ENCODE assay signal across 5 fruit fly cellular contexts in the genomic region with DNA sequence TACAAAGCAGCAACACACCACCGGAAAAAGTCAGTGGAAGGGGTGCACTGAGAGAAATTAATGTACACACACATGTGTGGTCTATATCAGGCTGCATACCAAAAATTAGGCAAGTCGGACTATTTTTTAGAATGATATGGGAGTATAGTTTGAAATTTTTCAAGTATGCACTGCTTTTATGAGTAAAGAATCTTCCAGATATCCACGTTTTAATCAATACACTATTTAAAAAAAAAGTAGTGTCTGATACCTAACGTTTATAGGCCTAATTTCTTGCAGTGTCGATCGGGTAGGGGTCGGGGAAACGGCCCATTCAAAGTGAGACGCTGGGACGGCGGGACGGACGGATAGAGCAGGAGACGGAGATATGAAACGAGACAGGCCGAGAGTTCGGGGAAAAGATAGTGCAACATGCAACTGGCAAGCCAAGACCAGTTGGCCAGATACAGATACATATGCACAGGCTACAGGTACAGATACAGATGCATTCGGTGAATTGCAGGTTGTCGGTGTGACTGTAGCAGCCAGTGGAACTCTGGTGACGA.
TF ChIP-seq lines count a peak whose summit lies in the region.

No protein-coding gene starts in this region.

- peak; percentile 44 for TF ChIP-seq CTCF in whole organism, embryonic (GFP tag; optimal IDR thresholded peaks at IDR 0.05; lab: Kevin White, UChicago)

TF ChIP-seq in whole organism, adult, 20 proteins besides CTCF, POLR2A, EP300 and RAD21:
- TF ChIP-seq CG1620 (GFP tag; optimal IDR thresholded peaks at IDR 0.05; lab: Kevin White, UChicago) (no peak), tj (GFP tag; optimal IDR thresholded peaks at IDR 0.05; lab: Kevin White, UChicago) (peak; percentile 3), Crg-1 (GFP tag; optimal IDR thresholded peaks at IDR 0.05; lab: Kevin White, UChicago) (no peak), Hr96 (GFP tag; optimal IDR thresholded peaks at IDR 0.05; lab: Kevin White, UChicago) (peak; percentile 43), cnc (optimal IDR thresholded peaks at IDR 0.05; lab: Kevin White, UChicago) (no peak), CG7101 (tag; optimal IDR thresholded peaks at IDR 0.05; lab: Kevin White, UChicago) (peak; percentile 4), CG33017 (tag; optimal IDR thresholded peaks at IDR 0.05; lab: Kevin White, UChicago) (no peak), pad (GFP tag; optimal IDR thresholded peaks at IDR 0.05; lab: Kevin White, UChicago) (peak; percentile 12), bab1 (GFP tag; optimal IDR thresholded peaks at IDR 0.05; lab: Kevin White, UChicago) (peak; percentile 2)

TF ChIP-seq in whole organism, embryonic, 481 proteins besides CTCF, POLR2A, EP300 and RAD21 (continues in another document):
- TF ChIP-seq CG7963 (GFP tag; IDR thresholded peaks at IDR 0.05; lab: Robert Waterston, UW; ENCODE audit: partially characterized antibody) (no peak), CG7786 (GFP tag; optimal IDR thresholded peaks at IDR 0.05; lab: Kevin White, UChicago) (peak; percentile 91), Lim3 (GFP tag; IDR thresholded peaks at IDR 0.05; lab: Robert Waterston, UW) (0 out of 2 replicates have a peak, but pooled peaks have one; percentile 56), CG1832 (GFP tag; optimal IDR thresholded peaks at IDR 0.05; lab: Kevin White, UChicago) (no peak), CG11560 (tag; IDR thresholded peaks at IDR 0.05; lab: Robert Waterston, UW) (peak; percentile 68; the same call in 2 of the 3 replicates), dmrt99B (tag; optimal IDR thresholded peaks at IDR 0.05; lab: Kevin White, UChicago) (peak; percentile 97), pzg (GFP tag; optimal IDR thresholded peaks at IDR 0.05; lab: Kevin White, UChicago) (no peak), ERR (GFP tag; optimal IDR thresholded peaks at IDR 0.05; lab: Kevin White, UChicago) (peak; percentile 80), CG13894 (tag; optimal IDR thresholded peaks at IDR 0.05; lab: Kevin White, UChicago) (no peak), CG1647 (GFP tag; optimal IDR thresholded peaks at IDR 0.05; lab: Kevin White, UChicago) (peak; percentile 80), CG34224 (GFP tag; IDR thresholded peaks at IDR 0.05; lab: Robert Waterston, UW; ENCODE audit: partially characterized antibody) (no peak), Kr (GFP tag; optimal IDR thresholded peaks at IDR 0.05; lab: Kevin White, UChicago) (peak; percentile 96), repo (GFP tag; optimal IDR thresholded peaks at IDR 0.05; lab: Kevin White, UChicago) (peak; percentile 93), crol (GFP tag; IDR thresholded peaks at IDR 0.05; lab: Robert Waterston, UW) (peak; percentile 60), kni (GFP tag; optimal IDR thresholded peaks at IDR 0.05; lab: Kevin White, UChicago) (peak; percentile 93), grau (tag; optimal IDR thresholded peaks at IDR 0.05; lab: Kevin White, UChicago) (peak; percentile 91), CG16813 (GFP tag; IDR thresholded peaks at IDR 0.05; lab: Robert Waterston, UW; ENCODE audit: partially characterized antibody) (no peak), unpg (GFP tag; optimal IDR thresholded peaks at IDR 0.05; lab: Kevin White, UChicago) (peak; percentile 92)

TF ChIP-seq in whole organism, prepupa, 60 proteins besides CTCF, POLR2A, EP300 and RAD21 (continues in another document):
- TF ChIP-seq CG34406 (GFP tag; optimal IDR thresholded peaks at IDR 0.05; lab: Kevin White, UChicago) (peak; percentile 81), acj6 (GFP tag; optimal IDR thresholded peaks at IDR 0.05; lab: Kevin White, UChicago) (peak; percentile 90), CG6163 (GFP tag; IDR thresholded peaks at IDR 0.05; lab: Robert Waterston, UW) (peak; percentile 87), Lpt (GFP tag; optimal IDR thresholded peaks at IDR 0.05; lab: Kevin White, UChicago) (peak; percentile 92), CG8632 (GFP tag; optimal IDR thresholded peaks at IDR 0.05; lab: Kevin White, UChicago) (peak; percentile 82), Ets21C (GFP tag; optimal IDR thresholded peaks at IDR 0.05; lab: Kevin White, UChicago) (no peak), CG4318 (GFP tag; optimal IDR thresholded peaks at IDR 0.05; lab: Kevin White, UChicago) (peak; percentile 93), CG9139 (GFP tag; optimal IDR thresholded peaks at IDR 0.05; lab: Kevin White, UChicago) (peak; percentile 87), CG15336 (GFP tag; IDR thresholded peaks at IDR 0.05; lab: Robert Waterston, UW) (peak; percentile 93), ss (GFP tag; optimal IDR thresholded peaks at IDR 0.05; lab: Kevin White, UChicago) (peak; percentile 93 to 94), Hr38 (GFP tag; optimal IDR thresholded peaks at IDR 0.05; lab: Kevin White, UChicago) (no peak), CG6808 (GFP tag; optimal IDR thresholded peaks at IDR 0.05; lab: Kevin White, UChicago) (peak; percentile 95), vri (GFP tag; optimal IDR thresholded peaks at IDR 0.05; lab: Kevin White, UChicago) (no peak), net (GFP tag; optimal IDR thresholded peaks at IDR 0.05; lab: Kevin White, UChicago) (peak; percentile 89), Met (GFP tag; optimal IDR thresholded peaks at IDR 0.05; lab: Kevin White, UChicago) (peak; percentile 66), Sox102F (GFP tag; optimal IDR thresholded peaks at IDR 0.05; lab: Kevin White, UChicago) (peak; percentile 39), CG8119 (GFP tag; IDR thresholded peaks at IDR 0.05; lab: Robert Waterston, UW) (peak; percentile 96), CG7368 (GFP tag; optimal IDR thresholded peaks at IDR 0.05; lab: Kevin White, UChicago) (peak; percentile 88), fd59A (GFP tag; optimal IDR thresholded peaks at IDR 0.05; lab: Kevin White, UChicago) (peak; percentile 93), Blimp-1 (GFP tag; optimal IDR thresholded peaks at IDR 0.05; lab: Kevin White, UChicago) (no peak)

TF ChIP-seq in whole organism, pupa, 21 proteins besides CTCF, POLR2A, EP300 and RAD21:
- TF ChIP-seq fd96Ca (GFP tag; IDR thresholded peaks at IDR 0.05; lab: Robert Waterston, UW): peak; percentile 89
- peak; percentile 95 for TF ChIP-seq CG14655 (GFP tag; optimal IDR thresholded peaks at IDR 0.05; lab: Kevin White, UChicago)
- peak; percentile 88 for TF ChIP-seq D1 (tag; optimal IDR thresholded peaks at IDR 0.05; lab: Kevin White, UChicago)
- TF ChIP-seq CG34367 (tag; optimal IDR thresholded peaks at IDR 0.05; lab: Kevin White, UChicago): peak; percentile 91
- TF ChIP-seq Pif1B (GFP tag; optimal IDR thresholded peaks at IDR 0.05; lab: Kevin White, UChicago): peak; percentile 89
- peak; percentile 70 for TF ChIP-seq CG10348 (GFP tag; IDR thresholded peaks at IDR 0.05; lab: Robert Waterston, UW)
- peak; percentile 92 for TF ChIP-seq CG32121 (GFP tag; IDR thresholded peaks at IDR 0.05; lab: Robert Waterston, UW)
- peak; percentile 95 for TF ChIP-seq Pif1A (GFP tag; optimal IDR thresholded peaks at IDR 0.05; lab: Kevin White, UChicago)
- TF ChIP-seq gl (tag; optimal IDR thresholded peaks at IDR 0.05; lab: Kevin White, UChicago): peak; percentile 85
- TF ChIP-seq CG15710 (tag; optimal IDR thresholded peaks at IDR 0.05; lab: Kevin White, UChicago): peak; percentile 94
- TF ChIP-seq CG4496 (GFP tag; IDR thresholded peaks at IDR 0.05; lab: Robert Waterston, UW): peak; percentile 88
- peak; percentile 41 for TF ChIP-seq Snoo (tag; optimal IDR thresholded peaks at IDR 0.05; lab: Kevin White, UChicago)
- TF ChIP-seq EcR (GFP tag; optimal IDR thresholded peaks at IDR 0.05; lab: Kevin White, UChicago): peak; percentile 19
- TF ChIP-seq CG13204 (GFP tag; optimal IDR thresholded peaks at IDR 0.05; lab: Kevin White, UChicago): peak; percentile 74
- TF ChIP-seq Ets98B (GFP tag; IDR thresholded peaks at IDR 0.05; lab: Robert Waterston, UW): peak; percentile 79
- peak; percentile 82 for TF ChIP-seq CG12605 (GFP tag; IDR thresholded peaks at IDR 0.05; lab: Robert Waterston, UW)
- peak; percentile 92 for TF ChIP-seq CG17806 (tag; optimal IDR thresholded peaks at IDR 0.05; lab: Kevin White, UChicago)
- peak; percentile 94 for TF ChIP-seq CG9948 (tag; optimal IDR thresholded peaks at IDR 0.05; lab: Kevin White, UChicago)
- peak; percentile 95 for TF ChIP-seq CG8301 (tag; optimal IDR thresholded peaks at IDR 0.05; lab: Kevin White, UChicago)
- peak; percentile 42; the same call in 1 of the 2 replicates for TF ChIP-seq rn (GFP tag; IDR thresholded peaks at IDR 0.05; lab: Robert Waterston, UW)
- TF ChIP-seq CG8159 (tag; optimal IDR thresholded peaks at IDR 0.05; lab: Kevin White, UChicago): peak; percentile 96

TF ChIP-seq in whole organism, wandering third instar larva, 38 proteins besides CTCF, POLR2A, EP300 and RAD21 (continues in another document):
- TF ChIP-seq ey (GFP tag; optimal IDR thresholded peaks at IDR 0.05; lab: Kevin White, UChicago) (peak; percentile 69), psq (GFP tag; optimal IDR thresholded peaks at IDR 0.05; lab: Kevin White, UChicago) (peak; percentile 45), Dif (GFP tag; optimal IDR thresholded peaks at IDR 0.05; lab: Kevin White, UChicago; ENCODE audit: partially characterized antibody) (no peak), foxo (GFP tag; optimal IDR thresholded peaks at IDR 0.05; lab: Kevin White, UChicago) (peak in 1 of 2 experiments; percentile 60), dsf (GFP tag; optimal IDR thresholded peaks at IDR 0.05; lab: Kevin White, UChicago; ENCODE audit: borderline replicate concordance) (no peak), Hnf4 (GFP tag; optimal IDR thresholded peaks at IDR 0.05; lab: Kevin White, UChicago) (peak; percentile 49), rgr (GFP tag; optimal IDR thresholded peaks at IDR 0.05; lab: Kevin White, UChicago) (peak; percentile 58), Mio (GFP tag; optimal IDR thresholded peaks at IDR 0.05; lab: Kevin White, UChicago) (no peak), CG32264 (GFP tag; optimal IDR thresholded peaks at IDR 0.05; lab: Kevin White, UChicago) (peak; percentile 8), Rel (GFP tag; optimal IDR thresholded peaks at IDR 0.05; lab: Kevin White, UChicago) (no peak), Rel (tag; optimal IDR thresholded peaks at IDR 0.05; lab: Kevin White, UChicago) (no peak), br (GFP tag; optimal IDR thresholded peaks at IDR 0.05; lab: Kevin White, UChicago) (peak; percentile 62), CrebA (GFP tag; optimal IDR thresholded peaks at IDR 0.05; lab: Kevin White, UChicago; ENCODE audit: borderline replicate concordance) (no peak), HLH106 (tag; optimal IDR thresholded peaks at IDR 0.05; lab: Kevin White, UChicago) (peak; percentile 40), OdsH (GFP tag; optimal IDR thresholded peaks at IDR 0.05; lab: Kevin White, UChicago) (peak; percentile 41), woc (GFP tag; optimal IDR thresholded peaks at IDR 0.05; lab: Kevin White, UChicago) (peak; percentile 10), tai (GFP tag; optimal IDR thresholded peaks at IDR 0.05; lab: Kevin White, UChicago) (no peak), N (GFP tag; optimal IDR thresholded peaks at IDR 0.05; lab: Kevin White, UChicago) (no peak), brk (GFP tag; optimal IDR thresholded peaks at IDR 0.05; lab: Kevin White, UChicago) (no peak), Dfd (GFP tag; optimal IDR thresholded peaks at IDR 0.05; lab: Kevin White, UChicago) (no peak), GATAd (GFP tag; optimal IDR thresholded peaks at IDR 0.05; lab: Kevin White, UChicago) (no peak), h (GFP tag; optimal IDR thresholded peaks at IDR 0.05; lab: Kevin White, UChicago) (peak; percentile 76), fru (GFP tag; optimal IDR thresholded peaks at IDR 0.05; lab: Kevin White, UChicago) (peak; percentile 71)
